Worm (Caenorhabditis elegans): ENCODE measurements around the gene gadr-4.

Gene gadr-4

ce11 chrII:4082754-4083153, 20.4 kb upstream of the gadr-4 start, which contains the start of gene R11F4.2:
TSS of gene R11F4.2 (plus strand) at chrII:4083054.
- TF ChIP-seq klf-2 (GFP tag; conservative IDR thresholded peaks at IDR 0.05) (no peak), tab-1 (GFP tag; IDR thresholded peaks at IDR 0.05) (no peak), ztf-29 (GFP tag; IDR thresholded peaks at IDR 0.05) (no peak), T22C8.4 (GFP tag; IDR thresholded peaks at IDR 0.05) (no peak), flt-1 (GFP tag; IDR thresholded peaks at IDR 0.05) (no peak), cog-1 (tag; optimal IDR thresholded peaks at IDR 0.05) (no peak), ref-1 (GFP tag; conservative IDR thresholded peaks at IDR 0.05) (no peak), ztf-23 (GFP tag; IDR thresholded peaks at IDR 0.05) (no peak), med-1 (GFP tag; optimal IDR thresholded peaks at IDR 0.05; ENCODE audit: insufficient read depth) (no peak)

ce11 chrII:4081891-4082290, 19.5 kb upstream of the gadr-4 start:
- no peak for TF ChIP-seq T22C8.4 (GFP tag; IDR thresholded peaks at IDR 0.05)
- TF ChIP-seq ztf-29 (GFP tag; IDR thresholded peaks at IDR 0.05): peak; percentile 64; the same call in 1 of the 2 replicates
- no peak for TF ChIP-seq ztf-23 (GFP tag; IDR thresholded peaks at IDR 0.05)
- no peak for TF ChIP-seq med-1 (GFP tag; optimal IDR thresholded peaks at IDR 0.05; ENCODE audit: insufficient read depth)
- no peak for TF ChIP-seq flt-1 (GFP tag; IDR thresholded peaks at IDR 0.05)

- TF ChIP-seq flt-1 (GFP tag; IDR thresholded peaks at IDR 0.05) (no peak), med-1 (GFP tag; optimal IDR thresholded peaks at IDR 0.05; ENCODE audit: insufficient read depth) (no peak), klf-2 (GFP tag; conservative IDR thresholded peaks at IDR 0.05) (no peak), T22C8.4 (GFP tag; IDR thresholded peaks at IDR 0.05) (no peak), ztf-23 (GFP tag; IDR thresholded peaks at IDR 0.05) (no peak), cog-1 (tag; optimal IDR thresholded peaks at IDR 0.05) (no peak), ref-1 (GFP tag; conservative IDR thresholded peaks at IDR 0.05) (no peak), tab-1 (GFP tag; IDR thresholded peaks at IDR 0.05) (no peak), ztf-29 (GFP tag; IDR thresholded peaks at IDR 0.05) (no peak)
Measured at ce11 chrII:4081141-4081540, 18.8 kb upstream of the gadr-4 start.

- TF ChIP-seq med-1 (GFP tag; optimal IDR thresholded peaks at IDR 0.05; ENCODE audit: insufficient read depth) (no peak), ztf-29 (GFP tag; IDR thresholded peaks at IDR 0.05) (no peak), T22C8.4 (GFP tag; IDR thresholded peaks at IDR 0.05) (no peak), klf-2 (GFP tag; conservative IDR thresholded peaks at IDR 0.05) (no peak), ztf-23 (GFP tag; IDR thresholded peaks at IDR 0.05) (no peak), cog-1 (tag; optimal IDR thresholded peaks at IDR 0.05) (no peak), ref-1 (GFP tag; conservative IDR thresholded peaks at IDR 0.05) (no peak), flt-1 (GFP tag; IDR thresholded peaks at IDR 0.05) (no peak), tab-1 (GFP tag; IDR thresholded peaks at IDR 0.05) (no peak)
Measured at ce11 chrII:4074710-4075109, 12.3 kb upstream of the gadr-4 start.

ce11 chrII:4071075-4071474, 8.7 kb upstream of the gadr-4 start:
- no peak for TF ChIP-seq cog-1 (tag; optimal IDR thresholded peaks at IDR 0.05)
- no peak for TF ChIP-seq tab-1 (GFP tag; IDR thresholded peaks at IDR 0.05)

DNA sequence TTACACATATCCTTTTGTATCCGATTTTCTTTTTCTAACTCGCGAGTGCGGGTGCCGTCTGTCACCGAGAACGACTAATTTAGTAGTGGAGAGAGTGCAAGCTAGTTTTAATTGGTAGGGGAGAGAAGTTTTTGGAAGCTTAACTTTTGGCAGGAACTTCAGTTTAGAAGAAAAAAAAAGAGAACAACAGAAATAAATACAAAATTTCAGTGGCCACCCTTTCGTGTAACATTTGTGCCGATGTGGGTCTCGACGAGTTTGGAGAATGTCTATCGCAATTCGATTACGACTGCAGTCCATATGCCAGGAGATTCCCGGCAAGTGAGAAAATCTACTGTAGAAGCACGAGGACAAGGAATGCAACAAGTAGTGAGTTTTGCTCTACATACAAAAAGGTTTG, 5.8 kb upstream of the gadr-4 start:
- TF ChIP-seq med-1 (GFP tag; optimal IDR thresholded peaks at IDR 0.05; ENCODE audit: insufficient read depth) (no peak), cog-1 (tag; optimal IDR thresholded peaks at IDR 0.05) (no peak), ztf-23 (GFP tag; IDR thresholded peaks at IDR 0.05) (no peak), klf-2 (GFP tag; conservative IDR thresholded peaks at IDR 0.05) (no peak), ref-1 (GFP tag; conservative IDR thresholded peaks at IDR 0.05) (no peak), tab-1 (GFP tag; IDR thresholded peaks at IDR 0.05) (no peak), T22C8.4 (GFP tag; IDR thresholded peaks at IDR 0.05) (no peak), ztf-29 (GFP tag; IDR thresholded peaks at IDR 0.05) (no peak), flt-1 (GFP tag; IDR thresholded peaks at IDR 0.05) (no peak)

ce11 chrII:4067258-4067657, 4.9 kb upstream of the gadr-4 start, which contains the start of gene W06A11.1:
TSS of gene W06A11.1 (plus strand) at chrII:4067558.
- TF ChIP-seq T22C8.4 (GFP tag; IDR thresholded peaks at IDR 0.05) (no peak), ztf-29 (GFP tag; IDR thresholded peaks at IDR 0.05) (no peak), flt-1 (GFP tag; IDR thresholded peaks at IDR 0.05) (no peak), klf-2 (GFP tag; conservative IDR thresholded peaks at IDR 0.05) (no peak), tab-1 (GFP tag; IDR thresholded peaks at IDR 0.05) (no peak), ztf-23 (GFP tag; IDR thresholded peaks at IDR 0.05) (no peak)

DNA sequence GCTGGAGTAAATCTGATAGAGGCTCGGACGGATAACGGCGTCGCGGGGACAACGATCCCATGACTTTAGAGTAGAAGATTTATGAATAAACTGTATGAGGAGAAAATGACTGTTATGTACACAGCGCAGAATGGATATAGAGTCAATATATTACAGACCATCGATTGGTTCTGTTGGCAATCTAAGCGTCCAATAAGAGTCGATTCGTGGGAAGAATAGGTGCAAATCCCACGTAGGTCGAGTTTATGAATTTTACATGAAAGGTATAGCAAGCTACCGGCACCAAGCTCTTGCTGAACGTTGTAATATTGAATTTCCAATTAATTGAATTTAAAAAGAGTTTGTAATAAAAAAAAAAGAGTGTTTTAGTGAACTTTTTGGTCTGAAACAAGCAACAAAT, 1.6 kb upstream of the gadr-4 start, which contains the start of gene fbxb-118:
Gene fbxb-118 (minus strand): TSS at position 101 of the 400 bp plus-strand sequence.
- TF ChIP-seq ref-1 (GFP tag; conservative IDR thresholded peaks at IDR 0.05): no peak
- no peak for TF ChIP-seq med-1 (GFP tag; optimal IDR thresholded peaks at IDR 0.05; ENCODE audit: insufficient read depth)
- no peak for TF ChIP-seq ztf-23 (GFP tag; IDR thresholded peaks at IDR 0.05)

- 0 out of 2 replicates have a peak, but pooled peaks have one; percentile 55 for TF ChIP-seq klf-2 (GFP tag; conservative IDR thresholded peaks at IDR 0.05)
- peak; percentile 79 for TF ChIP-seq ztf-23 (GFP tag; IDR thresholded peaks at IDR 0.05)
- peak; percentile 56; the same call in 1 of the 2 replicates for TF ChIP-seq flt-1 (GFP tag; IDR thresholded peaks at IDR 0.05)
- 0 out of 2 replicates have a peak, but pooled peaks have one; percentile 35 for TF ChIP-seq ztf-29 (GFP tag; IDR thresholded peaks at IDR 0.05)
Measured at ce11 chrII:4047839-4048440, 14.4 kb downstream of the gadr-4 start.

DNA sequence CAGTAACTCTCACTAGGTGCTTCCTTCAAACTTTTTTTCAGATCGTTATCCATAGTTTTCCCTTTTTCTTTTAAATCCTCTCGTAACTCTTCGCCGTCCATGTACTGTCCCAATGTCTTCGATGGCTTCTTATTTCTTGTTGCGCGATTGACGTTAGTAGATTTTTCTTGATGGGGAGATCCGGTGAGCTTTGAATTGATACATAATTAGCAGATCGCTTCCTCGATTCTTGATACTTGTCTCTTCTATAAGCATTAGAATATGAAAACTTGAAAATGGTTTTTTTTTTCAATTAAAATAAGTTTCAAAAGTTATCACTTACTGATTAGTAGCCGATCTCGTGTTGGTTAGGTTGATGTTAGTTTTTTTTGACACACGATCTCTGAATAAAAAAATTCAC, 17.0 kb downstream of the gadr-4 start, which contains the start of gene K07D4.2:
Gene K07D4.2 (minus strand): TSS at position 101 of the 400 bp plus-strand sequence.
- TF ChIP-seq ref-1 (GFP tag; conservative IDR thresholded peaks at IDR 0.05) (no peak), T22C8.4 (GFP tag; IDR thresholded peaks at IDR 0.05) (no peak), ztf-29 (GFP tag; IDR thresholded peaks at IDR 0.05) (no peak), cog-1 (tag; optimal IDR thresholded peaks at IDR 0.05) (no peak), klf-2 (GFP tag; conservative IDR thresholded peaks at IDR 0.05) (no peak), med-1 (GFP tag; optimal IDR thresholded peaks at IDR 0.05; ENCODE audit: insufficient read depth) (no peak)

All from whole organism, midembryonic.